Fruit fly (Drosophila melanogaster) whole organism, embryonic: Measurements from ENCODE around the gene Bili.

Experiments
- Bteb2 ChIP-seq: fragments of 200-800 bp; sonication (Bioruptor generic); optimal IDR thresholded peaks from 2 replicates; lab custom pipeline; 2016; ENCODE audit warnings: missing biosample characterization, missing genetic modification characterization
- CG10979 ChIP-seq: fragments of 200-800 bp; sonication (Bioruptor generic); optimal IDR thresholded peaks from 2 replicates; lab custom pipeline; 2018; ENCODE audit warnings: missing biosample characterization, mild to moderate bottlenecking, missing genetic modification characterization, moderate library complexity
- CG13775 ChIP-seq: fragments of 200-800 bp; sonication (Bioruptor generic); optimal IDR thresholded peaks from 3 replicates; lab custom pipeline; 2017; ENCODE audit warnings: missing biosample characterization, mild to moderate bottlenecking, missing genetic modification characterization
- CG15479 ChIP-seq: fragments of 200-800 bp; sonication (Bioruptor generic); optimal IDR thresholded peaks from 3 replicates; lab custom pipeline; 2019; ENCODE audit warnings: missing biosample characterization, mild to moderate bottlenecking, missing genetic modification characterization, moderate library complexity
- CG31224 ChIP-seq: fragments of 200-800 bp; sonication (Bioruptor generic); IDR thresholded peaks from 2 replicates; pipeline ENCODE4 v1.3.6; 2022; ENCODE audit warnings: missing biosample characterization, missing genetic modification characterization
- CG7987 ChIP-seq: fragments of 200-800 bp; sonication (Bioruptor generic); optimal IDR thresholded peaks from 2 replicates; lab custom pipeline; 2018; ENCODE audit warnings: missing biosample characterization, mild to moderate bottlenecking, missing genetic modification characterization, moderate library complexity
- MESR4 ChIP-seq: fragments of 200-800 bp; sonication (Bioruptor generic); optimal IDR thresholded peaks from 2 replicates; lab custom pipeline; 2018; ENCODE audit warnings: missing biosample characterization, mild to moderate bottlenecking, missing genetic modification characterization, moderate library complexity
- ap ChIP-seq: fragments of 200-800 bp; sonication (Bioruptor generic); IDR thresholded peaks from 2 replicates; pipeline ENCODE4 v1.3.6; 2022; ENCODE audit warnings: missing biosample characterization, missing genetic modification characterization
- chinmo ChIP-seq: fragments of 200-800 bp; sonication (Bioruptor generic); IDR thresholded peaks from 4 replicates; pipeline ENCODE4 v1.3.6; 2022; ENCODE audit warnings: missing biosample characterization, missing genetic modification characterization; ENCODE audit not compliant: partially characterized antibody
- kah ChIP-seq: fragments of 200-800 bp; sonication (Bioruptor generic); optimal IDR thresholded peaks from 2 replicates; lab custom pipeline; 2018; ENCODE audit warnings: missing biosample characterization, mild to moderate bottlenecking, missing genetic modification characterization
- psq ChIP-seq: fragments of 200-800 bp; sonication (Bioruptor generic); optimal IDR thresholded peaks from 2 replicates; lab custom pipeline; 2017; ENCODE audit warnings: missing biosample characterization, missing genetic modification characterization
- ro ChIP-seq: fragments of 200-800 bp; sonication (Bioruptor generic); IDR thresholded peaks from 2 replicates; pipeline ENCODE4 v1.3.6; 2022; ENCODE audit warnings: missing biosample characterization, missing genetic modification characterization
- slp2 ChIP-seq: fragments of 200-800 bp; sonication (Bioruptor generic); optimal IDR thresholded peaks from 2 replicates; lab custom pipeline; 2016; ENCODE audit warnings: missing biosample characterization, missing genetic modification characterization
- z ChIP-seq: fragments of 200-800 bp; sonication (Bioruptor generic); IDR thresholded peaks from 3 replicates; pipeline ENCODE4 v1.3.6; 2022; ENCODE audit warnings: missing biosample characterization, missing genetic modification characterization

DNA sequence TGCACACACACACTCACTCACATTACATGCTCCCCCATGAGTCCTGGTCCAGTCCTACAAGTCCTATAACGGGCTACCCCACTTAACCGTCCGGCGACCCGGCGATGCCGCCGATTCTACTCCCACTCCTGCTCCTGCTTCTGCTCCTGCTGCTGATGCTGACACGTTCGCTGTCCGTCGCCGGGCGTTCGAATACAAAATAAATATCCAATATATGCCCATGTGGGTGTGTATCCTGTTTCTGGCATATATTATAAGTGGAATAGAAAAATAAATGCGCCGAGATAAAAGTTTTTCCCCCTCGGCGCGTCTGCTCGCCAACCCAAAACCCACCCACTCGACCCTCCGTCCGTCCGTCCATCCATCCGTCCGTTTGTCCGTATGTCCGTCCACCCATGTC, 35.7 kb downstream of the Bili start:
- TF ChIP-seq MESR4 (GFP tag; lab: Kevin White, UChicago) (no peak), chinmo (GFP tag; lab: Robert Waterston, UW) (no peak), psq (GFP tag; lab: Kevin White, UChicago) (no peak), CG7987 (GFP tag; lab: Kevin White, UChicago) (no peak), slp2 (no peak), CG31224 (GFP tag; lab: Robert Waterston, UW) (no peak), Bteb2 (GFP tag; lab: Kevin White, UChicago) (no peak), kah (GFP tag; lab: Kevin White, UChicago) (no peak), ro (GFP tag; lab: Robert Waterston, UW) (no peak), CG15479 (GFP tag; lab: Kevin White, UChicago) (no peak), z (GFP tag; lab: Robert Waterston, UW) (no peak), ap (GFP tag; lab: Robert Waterston, UW) (no peak), CG10979 (tag; lab: Kevin White, UChicago) (no peak), CG13775 (GFP tag; lab: Kevin White, UChicago) (no peak)
